Fruit fly (Drosophila melanogaster): ENCODE results near the gene yip2.

yip2 gene

dm6 chr2L:9963603-9964042 is 48.6 kb downstream of the yip2 start, which contains the start of gene CG5850 (continued):
- TF ChIP-seq CG15514 (GFP tag; optimal IDR thresholded peaks at IDR 0.05), result peak; percentile 32
- peak; percentile 42 for TF ChIP-seq sug (tag; optimal IDR thresholded peaks at IDR 0.05)
- TF ChIP-seq CG6689 (GFP tag; IDR thresholded peaks at IDR 0.05), result no peak
- no peak for TF ChIP-seq Opbp (GFP tag; IDR thresholded peaks at IDR 0.05; ENCODE audit: partially characterized antibody)
- no peak for TF ChIP-seq hkb (optimal IDR thresholded peaks at IDR 0.05)
- TF ChIP-seq hkb (GFP tag; IDR thresholded peaks at IDR 0.05), result peak; percentile 24; the same call in 1 of the 2 replicates
- TF ChIP-seq salm (tag; optimal IDR thresholded peaks at IDR 0.05), result no peak

All from whole organism, embryonic.